Fruit fly (Drosophila melanogaster): Measurements from ENCODE around the gene CG34353.

DNA sequence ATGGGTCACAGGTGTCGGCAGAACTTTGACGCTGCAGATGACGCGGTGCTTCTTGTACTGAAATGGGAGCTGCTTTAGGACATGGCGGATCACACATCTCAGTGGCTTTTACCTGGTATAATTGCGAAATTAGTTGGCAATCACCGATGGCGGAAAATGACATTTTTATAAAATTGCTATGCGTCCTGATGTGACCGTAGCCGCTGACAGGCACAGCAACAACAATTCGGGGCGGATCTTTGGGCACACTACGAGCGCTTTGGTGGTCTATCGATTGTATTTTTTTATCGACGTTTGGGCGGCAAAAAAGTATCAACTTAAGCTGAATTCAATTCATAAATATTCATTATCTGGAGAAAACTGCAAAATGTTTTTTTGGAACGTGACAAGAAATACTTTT is 48.2 kb upstream of the CG34353 start, which contains the start of gene CG4951:
- no peak for TF ChIP-seq Dll (optimal IDR thresholded peaks at IDR 0.05)
- TF ChIP-seq psq (optimal IDR thresholded peaks at IDR 0.05) = no peak
- TF ChIP-seq EcR (GFP tag; optimal IDR thresholded peaks at IDR 0.05) = no peak
- no peak for TF ChIP-seq pan (optimal IDR thresholded peaks at IDR 0.05)

Measured in whole organism.